Worm (Caenorhabditis elegans): ENCODE data around the gene F52G3.8.

DNA sequence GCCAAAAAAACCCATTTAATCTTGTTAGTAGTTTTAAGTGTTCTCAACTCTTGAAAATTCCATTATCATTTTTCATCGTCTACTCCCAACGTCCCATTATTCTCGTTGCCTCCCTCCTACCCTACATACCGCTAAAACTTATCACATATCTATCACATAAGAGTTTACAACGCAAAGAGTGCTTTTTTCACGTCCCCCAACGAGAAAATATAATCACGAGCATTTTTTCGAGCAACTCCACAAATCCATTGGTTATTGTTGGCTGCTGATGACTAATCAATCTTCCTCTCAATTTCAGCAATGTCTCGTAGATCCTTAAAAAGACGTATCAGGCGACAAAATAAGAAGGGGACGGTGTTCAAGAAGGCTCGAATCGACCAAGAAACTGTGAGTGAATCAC lies 25.5 kb upstream of the F52G3.8 start, which contains the start of gene mbl-1:
- no peak for TF ChIP-seq elt-1 (tag; optimal IDR thresholded peaks at IDR 0.05)
- TF ChIP-seq pqm-1 (tag; optimal IDR thresholded peaks at IDR 0.05), result no peak
- no peak for TF ChIP-seq jun-1 (tag; optimal IDR thresholded peaks at IDR 0.05)
- TF ChIP-seq nhr-237 (tag; optimal IDR thresholded peaks at IDR 0.05), result no peak
- TF ChIP-seq ceh-9 (tag; optimal IDR thresholded peaks at IDR 0.05), result no peak
- no peak for TF ChIP-seq ceh-82 (tag; optimal IDR thresholded peaks at IDR 0.05)
- TF ChIP-seq aly-2 (tag; optimal IDR thresholded peaks at IDR 0.05), result no peak
- no peak for TF ChIP-seq ama-1 (optimal IDR thresholded peaks at IDR 0.05)
- TF ChIP-seq ztf-11 (tag; optimal IDR thresholded peaks at IDR 0.05), result no peak
- no peak for TF ChIP-seq R02D3.7 (tag; optimal IDR thresholded peaks at IDR 0.05)
- no peak for TF ChIP-seq nhr-23 (tag; optimal IDR thresholded peaks at IDR 0.05)

Data from whole organism, L3 larva.